Worm (Caenorhabditis elegans) whole organism, early embryonic: ENCODE results near the gene W01G7.4.
A peak's percentile ranks its signal among the peaks of the same experiment; 100 is the strongest.

Experiments
- ama-1 ChIP-seq: fragments of 150-350 bp; optimal IDR thresholded peaks from 2 replicates; lab custom pipeline; 2014
- ceh-13 ChIP-seq: fragments of 200-800 bp; sonication (Bioruptor generic); optimal IDR thresholded peaks from 2 replicates; lab custom pipeline; 2018; ENCODE audit warnings: mild to moderate bottlenecking, missing genetic modification characterization, missing compliant biosample characterization
- ceh-36 ChIP-seq: sonication (generic microtip); optimal IDR thresholded peaks from 2 replicates; lab custom pipeline; 2016; ENCODE audit warnings: missing genetic modification characterization, inconsistent platforms, missing compliant biosample characterization
- ets-7 ChIP-seq: sonication (generic microtip); optimal IDR thresholded peaks from 2 replicates; lab custom pipeline; 2016; ENCODE audit warnings: missing genotype, missing genetic modification characterization, missing compliant biosample characterization
- flt-1 ChIP-seq: fragments of 200-800 bp; sonication (Bioruptor generic); IDR thresholded peaks from 2 replicates; pipeline ENCODE4 v1.3.6; 2022; ENCODE audit warnings: missing genetic modification characterization, missing compliant biosample characterization
- scrt-1 ChIP-seq: fragments of 200-800 bp; sonication (Bioruptor generic); IDR thresholded peaks from 2 replicates; pipeline ENCODE4 v1.3.6; 2022; ENCODE audit warnings: missing genetic modification characterization, missing compliant biosample characterization
- sea-1 ChIP-seq: fragments of 200-800 bp; sonication (Bioruptor generic); conservative IDR thresholded peaks from 2 replicates; pipeline ENCODE4 v1.3.6; 2022; ENCODE audit warnings: missing genetic modification characterization, missing compliant biosample characterization
- tbx-11 ChIP-seq: fragments of 200-800 bp; sonication (Bioruptor generic); IDR thresholded peaks from 2 replicates; pipeline ENCODE4 v1.3.6; 2022; ENCODE audit warnings: missing genetic modification characterization, missing compliant biosample characterization
- tra-4 ChIP-seq: sonication (generic microtip); optimal IDR thresholded peaks from 2 replicates; lab custom pipeline; 2017; ENCODE audit warnings: missing genetic modification characterization, missing compliant biosample characterization

DNA sequence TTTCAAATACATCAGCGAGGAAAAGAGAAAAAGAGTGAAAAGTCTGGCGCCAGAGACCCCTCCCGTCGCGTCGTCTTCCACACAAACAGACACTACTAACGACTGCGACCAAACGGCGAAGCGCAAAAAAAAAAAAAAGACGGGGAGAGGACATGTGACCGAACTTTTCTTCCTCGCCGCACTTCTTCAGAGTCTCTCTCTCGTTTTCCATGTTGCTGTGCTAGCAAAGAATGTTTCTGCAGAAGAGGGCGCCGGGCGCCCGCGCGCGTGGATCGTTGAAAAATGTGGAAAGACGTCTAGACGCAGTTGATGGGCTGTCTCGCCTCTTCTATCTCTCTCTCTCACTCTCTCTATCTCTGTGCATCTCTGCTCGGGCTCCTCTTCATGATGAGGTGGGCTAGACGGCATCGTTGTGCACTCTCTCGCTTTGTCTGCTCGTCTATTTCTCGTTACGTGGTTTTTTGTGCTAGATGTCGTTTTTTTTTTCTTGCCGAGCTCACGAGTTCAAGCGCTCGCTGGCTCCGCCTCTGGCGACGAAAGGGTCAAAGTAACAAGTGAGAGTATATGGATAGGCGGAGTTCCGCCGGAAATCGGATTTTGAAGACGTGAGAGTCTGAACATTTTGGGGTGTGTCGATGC is 20.2 kb upstream of the W01G7.4 start:
- TF ChIP-seq ama-1 (lab: Kevin White, UChicago) (no peak), scrt-1 (GFP tag; lab: Robert Waterston, UW) (0 out of 2 replicates have a peak, but pooled peaks have one; percentile 5), tra-4 (tag; lab: Kevin White, UChicago) (no peak), ets-7 (no peak), tbx-11 (GFP tag; lab: Robert Waterston, UW) (no peak), ceh-13 (GFP tag; lab: Kevin White, UChicago) (no peak), flt-1 (GFP tag; lab: Robert Waterston, UW) (no peak), ceh-36 (tag; lab: Kevin White, UChicago) (no peak), sea-1 (no peak)
